Worm (Caenorhabditis elegans): ENCODE results near the gene F10E7.5.

The F10E7.5 gene

DNA sequence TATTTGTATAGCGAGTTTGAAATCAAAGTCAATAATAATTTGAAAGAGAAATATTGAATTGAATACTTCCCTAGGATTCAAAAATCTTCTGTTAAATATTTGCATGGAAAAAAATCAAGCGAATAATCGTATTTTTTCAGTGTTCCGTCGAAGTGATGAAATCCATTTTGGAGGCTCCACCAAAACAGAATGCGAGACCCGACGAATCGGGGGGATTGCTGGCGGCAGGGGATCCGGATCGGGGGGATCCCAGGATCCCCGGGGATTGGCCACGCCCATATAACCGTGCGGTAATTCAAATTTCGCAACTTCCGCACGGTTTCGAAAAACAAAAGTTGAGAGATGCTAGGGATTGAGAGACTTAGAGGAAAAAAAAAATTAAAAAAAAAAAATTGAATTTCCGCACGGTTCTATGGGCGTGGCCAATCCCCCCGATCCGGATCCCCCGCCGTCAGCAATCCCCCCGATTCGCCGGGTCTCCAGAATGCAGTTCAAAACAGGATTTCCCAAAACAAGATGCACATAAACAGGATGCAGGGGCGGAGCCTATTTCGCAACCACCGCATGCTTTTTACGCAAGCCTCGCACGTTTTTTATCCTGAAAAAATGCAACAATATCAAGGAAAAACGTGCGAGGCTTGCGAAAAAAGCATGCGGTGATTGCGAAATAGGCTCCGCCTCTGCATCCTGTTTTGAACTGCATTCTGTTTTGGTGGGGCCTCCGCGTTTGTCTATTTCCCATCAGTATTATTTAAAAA lies 11.1 kb downstream of the F10E7.5 start, which contains the start of gene F10E7.11 (continued):
- peak in 1 of 2 experiments; percentile 57 for TF ChIP-seq lsy-2 (tag; optimal IDR thresholded peaks at IDR 0.05)

DNA sequence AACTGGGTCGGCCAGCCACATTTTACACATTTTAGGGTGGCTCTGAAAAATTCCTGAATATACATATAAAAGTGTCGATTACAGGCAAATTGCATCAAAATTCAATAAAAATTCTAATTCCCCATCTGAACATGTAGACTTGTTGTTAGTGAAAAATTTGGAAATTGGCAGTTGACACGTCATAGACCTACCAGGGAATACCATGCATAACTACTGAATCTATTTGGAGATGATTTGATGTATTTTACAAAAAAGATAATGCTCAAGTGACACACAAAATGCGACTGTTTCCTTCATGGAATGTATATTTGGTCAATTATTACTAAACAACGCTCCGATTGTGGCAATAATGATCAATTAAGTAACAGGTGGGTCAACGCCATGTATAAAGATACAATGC lies 14.7 kb downstream of the F10E7.5 start, which contains the start of gene F10E7.1:
TSS of gene F10E7.1 (plus strand) at position 301 of the 400 bp plus-strand sequence.
- TF ChIP-seq nhr-11 (tag; optimal IDR thresholded peaks at IDR 0.05) = no peak
- TF ChIP-seq unc-62 (GFP tag; optimal IDR thresholded peaks at IDR 0.05 in 1 of 2) = peak in 1 of 2 experiments; percentile 49
- no peak for TF ChIP-seq unc-62 (tag; optimal IDR thresholded peaks at IDR 0.05)

ce11 chrII:7131871-7132693 lies 20.3 kb downstream of the F10E7.5 start, which contains the start of the genes T07F8.4 and gld-3:
TSS of gene T07F8.4 (minus strand) at chrII:7132032.
TSS of gene gld-3 (plus strand) at chrII:7132643.
- TF ChIP-seq F49E8.2 (tag; optimal IDR thresholded peaks at IDR 0.05; ENCODE audit: borderline replicate concordance) = no peak
- peak in 1 of 2 experiments; percentile 96 for TF ChIP-seq lsy-2 (tag; optimal IDR thresholded peaks at IDR 0.05)
- TF ChIP-seq daf-16 (GFP tag; optimal IDR thresholded peaks at IDR 0.05) = no peak
- peak; percentile 74 for TF ChIP-seq daf-16 (tag; optimal IDR thresholded peaks at IDR 0.05)
- no peak for TF ChIP-seq aha-1 (tag)
- peak in 1 of 2 experiments; percentile 55 for TF ChIP-seq unc-62 (GFP tag; optimal IDR thresholded peaks at IDR 0.05 in 1 of 2)
- TF ChIP-seq unc-62 (tag; optimal IDR thresholded peaks at IDR 0.05) = no peak
- peak; percentile 23 for TF ChIP-seq unc-130 (GFP tag; optimal IDR thresholded peaks at IDR 0.05)
- TF ChIP-seq lin-38 (GFP tag; IDR thresholded peaks at IDR 0.05) = peak; percentile 43

ce11 chrII:7139064-7139463 lies 27.3 kb downstream of the F10E7.5 start:
- TF ChIP-seq nhr-237 (tag; optimal IDR thresholded peaks at IDR 0.05) (no peak), fkh-10 (GFP tag; optimal IDR thresholded peaks at IDR 0.05) (no peak), unc-62 (GFP tag; optimal IDR thresholded peaks at IDR 0.05 in 1 of 2) (peak in 1 of 2 experiments; percentile 53), unc-62 (tag; optimal IDR thresholded peaks at IDR 0.05) (no peak), pqm-1 (tag; optimal IDR thresholded peaks at IDR 0.05) (peak; percentile 86), php-3 (GFP tag; IDR thresholded peaks at IDR 0.05) (peak; percentile 65), nhr-28 (tag; optimal IDR thresholded peaks at IDR 0.05) (peak; percentile 60), daf-16 (GFP tag; optimal IDR thresholded peaks at IDR 0.05) (no peak), daf-16 (tag; optimal IDR thresholded peaks at IDR 0.05) (peak; percentile 92)

ce11 chrII:7144307-7144706 lies 32.5 kb downstream of the F10E7.5 start, which contains the start of gene npr-31:
TSS of gene npr-31 (plus strand) at chrII:7144607.
- TF ChIP-seq F44E2.7 (GFP tag; IDR thresholded peaks at IDR 0.05) = no peak
- TF ChIP-seq snpc-1.2 (GFP tag; IDR thresholded peaks at IDR 0.05) = no peak
- no peak for TF ChIP-seq hmg-1.1 (GFP tag; IDR thresholded peaks at IDR 0.05)
- no peak for TF ChIP-seq arid-1 (GFP tag; conservative IDR thresholded peaks at IDR 0.05)
- no peak for TF ChIP-seq nhr-102 (tag; optimal IDR thresholded peaks at IDR 0.05)
- TF ChIP-seq nhr-48 (tag; optimal IDR thresholded peaks at IDR 0.05) = no peak
- no peak for TF ChIP-seq attf-4 (tag; optimal IDR thresholded peaks at IDR 0.05)
- TF ChIP-seq ceh-44 (GFP tag; IDR thresholded peaks at IDR 0.05) = no peak
- TF ChIP-seq fos-1 (tag; optimal IDR thresholded peaks at IDR 0.05) = no peak
- no peak for TF ChIP-seq zfp-3 (GFP tag; conservative IDR thresholded peaks at IDR 0.05)
- TF ChIP-seq ceh-32 (tag; optimal IDR thresholded peaks at IDR 0.05; ENCODE audit: poor library complexity) = no peak
- TF ChIP-seq nhr-41 (GFP tag; IDR thresholded peaks at IDR 0.05) = no peak
- no peak for TF ChIP-seq nhr-6 (tag; optimal IDR thresholded peaks at IDR 0.05)
- TF ChIP-seq daf-12 (tag; optimal IDR thresholded peaks at IDR 0.05) = no peak
- TF ChIP-seq skn-1 (tag; optimal IDR thresholded peaks at IDR 0.05) = no peak
- TF ChIP-seq nhr-42 (GFP tag; IDR thresholded peaks at IDR 0.05) = no peak
- TF ChIP-seq spr-3 (GFP tag; optimal IDR thresholded peaks at IDR 0.05) = no peak
- no peak for TF ChIP-seq ceh-28 (tag; optimal IDR thresholded peaks at IDR 0.05)

Data from whole organism, L4 larva.